Fruit fly (Drosophila melanogaster) whole organism, wandering third instar larva: ENCODE data around the gene Reck.

Source experiments
- CG32264 ChIP-seq: fragments of 200-800 bp; sonication (Bioruptor generic); optimal IDR thresholded peaks from 2 replicates; lab custom pipeline; 2016; ENCODE audit warnings: missing biosample characterization, missing genetic modification characterization
- Hr78 ChIP-seq: fragments of >200 bp; optimal IDR thresholded peaks from 2 replicates; lab custom pipeline; 2017; ENCODE audit warnings: missing biosample characterization, missing genetic modification characterization
- h ChIP-seq: fragments of 200-800 bp; sonication (Bioruptor generic); optimal IDR thresholded peaks from 3 replicates; lab custom pipeline; 2016; ENCODE audit warnings: missing biosample characterization, mild to moderate bottlenecking, missing genetic modification characterization
- pan ChIP-seq: fragments of >200 bp; optimal IDR thresholded peaks from 2 replicates; lab custom pipeline; 2017
- psq ChIP-seq: fragments of 200-800 bp; sonication (Bioruptor generic); optimal IDR thresholded peaks from 3 replicates; lab custom pipeline; 2017; ENCODE audit warnings: missing biosample characterization, mild to moderate bottlenecking, missing genetic modification characterization, moderate library complexity
- rgr ChIP-seq: fragments of 200-800 bp; sonication (Bioruptor generic); optimal IDR thresholded peaks from 3 replicates; lab custom pipeline; 2016; ENCODE audit warnings: missing biosample characterization, mild to moderate bottlenecking, missing genetic modification characterization
- usp ChIP-seq: fragments of >200 bp; optimal IDR thresholded peaks from 2 replicates; lab custom pipeline; 2017; ENCODE audit warnings: missing biosample characterization, missing genetic modification characterization

- TF ChIP-seq Hr78 (GFP tag; lab: Kevin White, UChicago) (no peak), usp (GFP tag; lab: Kevin White, UChicago) (no peak), rgr (GFP tag; lab: Kevin White, UChicago) (no peak), h (GFP tag; lab: Kevin White, UChicago) (no peak), pan (no peak), CG32264 (GFP tag; lab: Kevin White, UChicago) (no peak), psq (GFP tag; lab: Kevin White, UChicago) (peak; percentile 21)
Measured at dm6 chr3L:14986984-14987896, 26.6 kb downstream of the Reck start.
